Worm (Caenorhabditis elegans): Measurements from ENCODE around the gene M151.7.

M151.7 gene

DNA sequence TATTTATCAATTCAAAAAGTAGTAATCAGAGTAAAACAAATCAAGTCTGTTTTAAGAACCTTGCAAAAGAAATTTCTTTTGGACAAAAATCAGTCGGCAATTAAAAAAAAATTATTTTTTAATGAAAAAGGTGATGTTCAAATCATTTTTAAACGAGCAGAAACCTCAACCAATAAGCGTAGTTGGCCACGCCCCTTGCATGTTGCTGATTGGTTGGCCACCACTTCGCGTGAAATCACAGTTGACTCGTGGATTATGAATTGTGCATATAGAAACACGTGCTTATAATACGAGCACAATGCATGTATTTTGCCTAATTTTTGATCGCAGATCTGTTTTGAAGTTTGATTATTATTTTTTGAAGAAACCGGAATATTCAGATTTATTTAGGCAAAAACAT is 43.1 kb downstream of the M151.7 start:
- TF ChIP-seq alr-1 (tag; optimal IDR thresholded peaks at IDR 0.05), result no peak
- TF ChIP-seq ztf-1 (GFP tag; conservative IDR thresholded peaks at IDR 0.05), result no peak
- no peak for TF ChIP-seq mdl-1 (tag; optimal IDR thresholded peaks at IDR 0.05)
- no peak for TF ChIP-seq R02D3.7 (tag; optimal IDR thresholded peaks at IDR 0.05)
- TF ChIP-seq dmd-4 (tag; optimal IDR thresholded peaks at IDR 0.05), result no peak
- no peak for TF ChIP-seq fos-1 (tag; optimal IDR thresholded peaks at IDR 0.05)
- TF ChIP-seq snpc-4 (tag; optimal IDR thresholded peaks at IDR 0.05), result no peak
- TF ChIP-seq nhr-6 (tag; optimal IDR thresholded peaks at IDR 0.05), result no peak
- no peak for TF ChIP-seq nhr-21 (tag; optimal IDR thresholded peaks at IDR 0.05)
- no peak for TF ChIP-seq mab-5 (tag; optimal IDR thresholded peaks at IDR 0.05)
- TF ChIP-seq mbf-1 (tag; optimal IDR thresholded peaks at IDR 0.05), result no peak
- TF ChIP-seq blmp-1 (tag; optimal IDR thresholded peaks at IDR 0.05; ENCODE audit: insufficient read depth), result no peak
- no peak for TF ChIP-seq ztf-4 (tag; optimal IDR thresholded peaks at IDR 0.05)
- no peak for TF ChIP-seq aly-2 (tag; optimal IDR thresholded peaks at IDR 0.05)
- TF ChIP-seq sem-4 (tag; optimal IDR thresholded peaks at IDR 0.05), result no peak
- TF ChIP-seq gmeb-1 (tag; optimal IDR thresholded peaks at IDR 0.05), result no peak

DNA sequence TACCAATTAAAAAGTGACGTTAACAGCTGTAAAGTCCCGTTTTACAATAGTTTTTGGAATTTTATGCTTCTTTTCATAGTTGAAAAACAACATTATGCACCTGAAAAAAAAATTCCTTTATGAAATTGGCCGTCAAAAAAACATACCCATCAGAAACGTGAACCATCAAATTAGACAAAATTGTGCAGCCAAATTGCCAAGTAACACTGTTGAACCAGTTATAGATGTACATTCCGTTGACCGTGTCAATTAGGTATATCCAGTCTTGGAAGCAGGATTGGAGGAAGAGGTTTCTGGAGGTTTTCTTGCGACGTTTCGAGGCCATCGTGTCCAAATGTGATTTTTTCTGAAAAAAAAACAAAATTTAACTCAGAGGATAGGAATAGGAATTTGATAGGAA is 47.2 kb downstream of the M151.7 start, which contains the start of gene srx-97:
srx-97 (minus strand) TSS at position 101 of the 400 bp plus-strand sequence.
- TF ChIP-seq C34F6.9 (tag; optimal IDR thresholded peaks at IDR 0.05) (no peak), nhr-25 (tag; optimal IDR thresholded peaks at IDR 0.05) (no peak)

DNA sequence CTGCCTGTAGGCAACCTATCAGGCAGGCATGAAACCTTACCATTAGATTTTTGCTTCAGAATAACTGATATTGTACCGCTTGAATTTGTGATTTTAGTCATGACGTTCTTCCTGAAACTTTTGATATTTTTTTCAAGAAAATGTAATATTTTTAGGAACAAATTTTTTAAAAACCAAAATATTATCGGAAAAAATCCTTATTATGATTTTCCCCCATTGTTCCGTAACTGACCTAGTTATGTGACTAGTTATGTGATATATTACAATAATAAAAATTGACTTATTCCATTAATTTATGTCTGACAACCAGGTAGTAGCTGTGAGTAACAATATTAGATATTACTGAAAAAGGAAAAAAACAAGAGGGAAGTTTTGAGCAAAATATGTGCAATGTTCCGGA is 48.8 kb downstream of the M151.7 start, which contains the start of gene srx-98:
srx-98 (minus strand) TSS at position 101 of the 400 bp plus-strand sequence.
- TF ChIP-seq alr-1 (tag; optimal IDR thresholded peaks at IDR 0.05) (no peak), ztf-11 (tag; optimal IDR thresholded peaks at IDR 0.05) (no peak), Y55F3AM.14 (GFP tag; optimal IDR thresholded peaks at IDR 0.05) (no peak), ZK546.5 (tag; optimal IDR thresholded peaks at IDR 0.05) (no peak), nhr-77 (tag; optimal IDR thresholded peaks at IDR 0.05) (no peak), unc-55 (GFP tag; optimal IDR thresholded peaks at IDR 0.05) (no peak), mbf-1 (tag; optimal IDR thresholded peaks at IDR 0.05) (no peak), zag-1 (tag; optimal IDR thresholded peaks at IDR 0.05) (no peak), ama-1 (optimal IDR thresholded peaks at IDR 0.05) (no peak), sma-9 (GFP tag; optimal IDR thresholded peaks at IDR 0.05) (no peak), sma-9 (tag; optimal IDR thresholded peaks at IDR 0.05) (no peak), gmeb-1 (tag; optimal IDR thresholded peaks at IDR 0.05) (no peak), elt-1 (tag; optimal IDR thresholded peaks at IDR 0.05) (no peak), nhr-237 (tag; optimal IDR thresholded peaks at IDR 0.05) (no peak), sem-4 (tag; optimal IDR thresholded peaks at IDR 0.05) (no peak), snpc-4 (tag; optimal IDR thresholded peaks at IDR 0.05) (no peak), nhr-10 (tag; optimal IDR thresholded peaks at IDR 0.05) (no peak), ceh-82 (tag; optimal IDR thresholded peaks at IDR 0.05) (no peak), unc-62 (GFP tag; optimal IDR thresholded peaks at IDR 0.05) (no peak), mdl-1 (tag; optimal IDR thresholded peaks at IDR 0.05) (no peak), ztf-4 (tag; optimal IDR thresholded peaks at IDR 0.05) (no peak)

DNA sequence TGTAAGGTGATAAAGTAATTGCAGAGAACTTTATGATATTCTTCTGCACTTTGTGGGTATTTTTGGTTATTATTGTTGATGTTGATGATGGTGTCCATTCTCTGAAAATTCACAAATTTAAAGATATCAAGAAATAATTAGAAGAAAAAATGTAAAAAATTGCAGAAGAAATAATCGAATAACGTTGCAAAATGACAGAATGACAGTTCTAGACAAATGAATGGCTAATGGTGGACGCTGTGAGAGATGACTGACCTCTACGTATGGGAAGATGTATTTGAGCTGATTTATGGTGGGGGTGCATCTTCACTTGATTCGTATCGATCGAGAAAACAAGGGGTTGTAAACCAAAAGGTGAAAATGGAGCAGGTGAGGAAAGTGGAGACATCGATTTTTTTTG is 51.4 kb downstream of the M151.7 start, which contains the start of gene sea-1:
sea-1 (minus strand) TSS at position 101 of the 400 bp plus-strand sequence.
- no peak for TF ChIP-seq ZK546.5 (tag; optimal IDR thresholded peaks at IDR 0.05)

Measured in whole organism, L2 larva.